Fruit fly (Drosophila melanogaster) whole organism, adult: Measurements from ENCODE around the gene mthl5.

Source experiments
- CG11617 ChIP-seq: fragments of 200-800 bp; sonication (Bioruptor generic); optimal IDR thresholded peaks from 2 replicates; lab custom pipeline; 2017; ENCODE audit warnings: mild to moderate bottlenecking, missing biosample characterization, missing genetic modification reagents, missing genetic modification characterization
- CG12768 ChIP-seq: fragments of 200-800 bp; sonication (Bioruptor generic); optimal IDR thresholded peaks from 2 replicates; lab custom pipeline; 2017; ENCODE audit warnings: missing biosample characterization, missing genetic modification characterization, mild to moderate bottlenecking, moderate library complexity, missing genetic modification reagents
- CG14711 ChIP-seq: fragments of 200-800 bp; sonication (Bioruptor generic); optimal IDR thresholded peaks from 2 replicates; lab custom pipeline; 2018; ENCODE audit warnings: missing biosample characterization, mild to moderate bottlenecking, missing genetic modification characterization, moderate library complexity
- CG1620 ChIP-seq: fragments of 200-800 bp; sonication (Bioruptor generic); optimal IDR thresholded peaks from 2 replicates; lab custom pipeline; 2016; ENCODE audit warnings: missing biosample characterization, missing genetic modification characterization
- CG33017 ChIP-seq: fragments of 200-800 bp; sonication (Bioruptor generic); optimal IDR thresholded peaks from 2 replicates; lab custom pipeline; 2018; ENCODE audit warnings: missing biosample characterization, mild to moderate bottlenecking, missing genetic modification characterization, moderate library complexity
- CG5204 ChIP-seq: fragments of 200-800 bp; sonication (Bioruptor generic); optimal IDR thresholded peaks from 2 replicates; lab custom pipeline; 2016; ENCODE audit warnings: missing biosample characterization, missing genetic modification characterization
- CG7045 ChIP-seq: fragments of 200-800 bp; sonication (Bioruptor generic); optimal IDR thresholded peaks from 2 replicates; lab custom pipeline; 2017; ENCODE audit warnings: missing biosample characterization, mild to moderate bottlenecking, missing genetic modification characterization
- CG7101 ChIP-seq: fragments of 200-800 bp; sonication (Bioruptor generic); optimal IDR thresholded peaks from 2 replicates; lab custom pipeline; 2018; ENCODE audit warnings: missing biosample characterization, mild to moderate bottlenecking, missing genetic modification characterization, moderate library complexity
- Clk ChIP-seq: fragments of 200-800 bp; sonication (Bioruptor generic); optimal IDR thresholded peaks from 2 replicates; lab custom pipeline; 2017; ENCODE audit warnings: missing biosample characterization, missing genetic modification characterization
- Crg-1 ChIP-seq: fragments of 200-800 bp; sonication (Bioruptor generic); optimal IDR thresholded peaks from 2 replicates; lab custom pipeline; 2016; ENCODE audit warnings: missing biosample characterization, missing genetic modification characterization
- Hr96 ChIP-seq: fragments of 200-800 bp; sonication (Bioruptor generic); optimal IDR thresholded peaks from 2 replicates; lab custom pipeline; 2016; ENCODE audit warnings: missing biosample characterization, missing genetic modification characterization
- Mnt ChIP-seq: fragments of 200-800 bp; sonication (Bioruptor generic); optimal IDR thresholded peaks from 2 replicates; lab custom pipeline; 2016; ENCODE audit warnings: missing biosample characterization, mild to moderate bottlenecking, missing genetic modification characterization
- bab1 ChIP-seq: fragments of 200-800 bp; sonication (Bioruptor generic); optimal IDR thresholded peaks from 3 replicates; lab custom pipeline; 2019; ENCODE audit warnings: missing biosample characterization, mild to moderate bottlenecking, missing genetic modification characterization, moderate library complexity
- cic ChIP-seq: fragments of 200-800 bp; sonication (Bioruptor generic); optimal IDR thresholded peaks from 2 replicates; lab custom pipeline; 2017; ENCODE audit warnings: missing biosample characterization, mild to moderate bottlenecking, missing genetic modification characterization, moderate library complexity
- cnc ChIP-seq, 2 experiments: fragments of >200 bp; optimal IDR thresholded peaks; 2 replicates each; lab custom pipeline; 2017
- kay ChIP-seq: fragments of 200-800 bp; sonication (Bioruptor generic); peaks from one replicate; lab custom pipeline; 2016; ENCODE audit warnings: missing biosample characterization, missing genetic modification characterization, borderline replicate concordance
- ovo ChIP-seq: fragments of 200-800 bp; sonication (Bioruptor generic); optimal IDR thresholded peaks from 2 replicates; lab custom pipeline; 2016; ENCODE audit warnings: missing biosample characterization, missing genetic modification characterization
- pad ChIP-seq: fragments of 200-800 bp; sonication (Bioruptor generic); optimal IDR thresholded peaks from 3 replicates; lab custom pipeline; 2017; ENCODE audit warnings: missing biosample characterization, missing genetic modification characterization, mild to moderate bottlenecking, moderate library complexity, missing genetic modification reagents
- tj ChIP-seq: fragments of 200-800 bp; sonication (Bioruptor generic); optimal IDR thresholded peaks from 3 replicates; lab custom pipeline; 2017; ENCODE audit warnings: missing biosample characterization, mild to moderate bottlenecking, missing genetic modification characterization, moderate library complexity
- toe ChIP-seq: fragments of 200-800 bp; sonication (Bioruptor generic); optimal IDR thresholded peaks from 2 replicates; lab custom pipeline; 2016; ENCODE audit warnings: missing biosample characterization, missing genetic modification characterization

Gene mthl5

dm6 chr3R:11859534-11860254 lies 27.3 kb downstream of the mthl5 start:
- TF ChIP-seq Crg-1 (GFP tag; lab: Kevin White, UChicago) (no peak), CG7045 (GFP tag; lab: Kevin White, UChicago) (no peak), tj (no peak), ovo (GFP tag; lab: Kevin White, UChicago) (no peak), CG5204 (no peak), CG14711 (tag; lab: Kevin White, UChicago) (no peak), CG11617 (GFP tag; lab: Kevin White, UChicago) (no peak), CG7101 (no peak)

- TF ChIP-seq ovo (GFP tag; lab: Kevin White, UChicago): no peak
- TF ChIP-seq Clk (GFP tag; lab: Kevin White, UChicago): no peak
- TF ChIP-seq kay: no peak
- TF ChIP-seq cic: no peak
- TF ChIP-seq CG14711 (tag; lab: Kevin White, UChicago): no peak
- TF ChIP-seq CG5204: no peak
- no peak for TF ChIP-seq toe (GFP tag; lab: Kevin White, UChicago)
- TF ChIP-seq CG7045 (GFP tag; lab: Kevin White, UChicago): no peak
- TF ChIP-seq bab1 (GFP tag; lab: Kevin White, UChicago): no peak
- no peak for TF ChIP-seq pad (GFP tag; lab: Kevin White, UChicago)
- TF ChIP-seq cnc (optimal IDR thresholded peaks at IDR 0.05; lab: Kevin White, UChicago): no peak
- no peak for TF ChIP-seq CG12768 (GFP tag; lab: Kevin White, UChicago)
Observed at dm6 chr3R:11859103-11859502, 27.9 kb downstream of the mthl5 start.

- TF ChIP-seq bab1 (GFP tag; lab: Kevin White, UChicago) (no peak), cnc (optimal IDR thresholded peaks at IDR 0.05; lab: Kevin White, UChicago) (no peak), CG1620 (GFP tag; lab: Kevin White, UChicago) (no peak), Crg-1 (GFP tag; lab: Kevin White, UChicago) (no peak), pad (GFP tag; lab: Kevin White, UChicago) (no peak), Hr96 (GFP tag; lab: Kevin White, UChicago) (no peak), CG7101 (no peak), Mnt (no peak)
Observed at dm6 chr3R:11856295-11856694, 30.7 kb downstream of the mthl5 start.

dm6 chr3R:11855156-11855555 lies 31.8 kb downstream of the mthl5 start:
- TF ChIP-seq Mnt (no peak), CG7101 (no peak), cnc (optimal IDR thresholded peaks at IDR 0.05; lab: Kevin White, UChicago) (no peak), tj (no peak), CG11617 (GFP tag; lab: Kevin White, UChicago) (no peak), CG7045 (GFP tag; lab: Kevin White, UChicago) (no peak), CG14711 (tag; lab: Kevin White, UChicago) (no peak), bab1 (GFP tag; lab: Kevin White, UChicago) (no peak), pad (GFP tag; lab: Kevin White, UChicago) (no peak), Clk (GFP tag; lab: Kevin White, UChicago) (no peak), Hr96 (GFP tag; lab: Kevin White, UChicago) (no peak), cic (no peak), toe (GFP tag; lab: Kevin White, UChicago) (no peak), ovo (GFP tag; lab: Kevin White, UChicago) (no peak), Crg-1 (GFP tag; lab: Kevin White, UChicago) (no peak), CG33017 (tag; lab: Kevin White, UChicago) (no peak), CG1620 (GFP tag; lab: Kevin White, UChicago) (no peak), CG12768 (GFP tag; lab: Kevin White, UChicago) (no peak)

- no peak for TF ChIP-seq CG12768 (GFP tag; lab: Kevin White, UChicago)
Observed at dm6 chr3R:11851939-11852338, 35.0 kb downstream of the mthl5 start.

dm6 chr3R:11850917-11851897 lies 35.8 kb downstream of the mthl5 start:
- TF ChIP-seq CG7101 (peak; percentile 39), CG33017 (tag; lab: Kevin White, UChicago) (no peak), CG11617 (GFP tag; lab: Kevin White, UChicago) (peak; percentile 57), CG5204 (peak; percentile 65), cic (no peak), ovo (GFP tag; lab: Kevin White, UChicago) (no peak), CG12768 (GFP tag; lab: Kevin White, UChicago) (no peak), Clk (GFP tag; lab: Kevin White, UChicago) (no peak), tj (peak; percentile 96), Mnt (peak; percentile 22), kay (no peak), CG1620 (GFP tag; lab: Kevin White, UChicago) (peak; percentile 66), pad (GFP tag; lab: Kevin White, UChicago) (peak; percentile 67), bab1 (GFP tag; lab: Kevin White, UChicago) (peak; percentile 93), toe (GFP tag; lab: Kevin White, UChicago) (peak; percentile 13), CG14711 (tag; lab: Kevin White, UChicago) (peak; percentile 52), Hr96 (GFP tag; lab: Kevin White, UChicago) (peak; percentile 46), CG7045 (GFP tag; lab: Kevin White, UChicago) (peak; percentile 36), cnc (optimal IDR thresholded peaks at IDR 0.05; lab: Kevin White, UChicago) (no peak), Crg-1 (GFP tag; lab: Kevin White, UChicago) (peak; percentile 30)
